Worm (Caenorhabditis elegans) whole organism, young adult: Measurements from ENCODE around the gene col-42.
A peak's percentile ranks its signal among the peaks of the same experiment; 100 is the strongest.

Experiments used
- B0261.1 ChIP-seq: sonication (generic microtip); optimal IDR thresholded peaks from 2 replicates; lab custom pipeline; 2016; ENCODE audit warnings: mild to moderate bottlenecking, missing genetic modification characterization, moderate library complexity, missing compliant biosample characterization
- B0336.3 ChIP-seq: fragments of 200-800 bp; sonication (Bioruptor generic); IDR thresholded peaks from 2 replicates; pipeline ENCODE4 v1.3.6; 2022; ENCODE audit warnings: missing genetic modification characterization, missing compliant biosample characterization
- C17E4.6 ChIP-seq: fragments of 200-800 bp; sonication (Bioruptor generic); IDR thresholded peaks from 2 replicates; pipeline ENCODE4 v1.3.6; 2022; ENCODE audit warnings: missing genetic modification reagents, missing genetic modification characterization, missing compliant biosample characterization
- D2030.7 ChIP-seq: fragments of 200-800 bp; sonication (Bioruptor generic); IDR thresholded peaks from 2 replicates; pipeline ENCODE4 v1.3.6; 2022; ENCODE audit warnings: missing genetic modification reagents, missing genetic modification characterization, missing compliant biosample characterization
- F10E7.11 ChIP-seq: sonication (generic microtip); optimal IDR thresholded peaks from 2 replicates; lab custom pipeline; 2017; ENCODE audit warnings: mild to moderate bottlenecking, missing genetic modification characterization, moderate library complexity, missing compliant biosample characterization
- F52B5.7 ChIP-seq: sonication (generic microtip); optimal IDR thresholded peaks from 2 replicates; lab custom pipeline; 2016; ENCODE audit warnings: mild to moderate bottlenecking, missing genetic modification characterization, missing compliant biosample characterization
- F55B11.4 ChIP-seq: sonication (generic microtip); optimal IDR thresholded peaks from 2 replicates; lab custom pipeline; 2016; ENCODE audit warnings: missing compliant biosample characterization, missing genetic modification characterization, borderline replicate concordance; ENCODE audit not compliant: insufficient read depth
- F57C9.4 ChIP-seq: sonication (generic microtip); optimal IDR thresholded peaks from 2 replicates; lab custom pipeline; 2017; ENCODE audit warnings: mild to moderate bottlenecking, missing genetic modification characterization, missing compliant biosample characterization
- Y53F4B.3 ChIP-seq: fragments of 200-800 bp; sonication (Bioruptor generic); IDR thresholded peaks from 2 replicates; pipeline ENCODE4 v1.3.6; 2022; ENCODE audit warnings: missing genetic modification reagents, missing genetic modification characterization, missing compliant biosample characterization
- ama-1 ChIP-seq, 3 experiments: fragments of 150-350 bp in 1 of 3; sonication (generic microtip) in 2 of 3; optimal IDR thresholded peaks; 2 replicates each; lab custom pipeline; 2014 to 2018; ENCODE audit warnings: missing biosample characterization in 2 of 3, missing genetic modification characterization in 2 of 3, missing genetic modification reagents in 2 of 3
- attf-5 ChIP-seq: fragments of 200-800 bp; sonication (Bioruptor generic); optimal IDR thresholded peaks from 2 replicates; lab custom pipeline; 2018; ENCODE audit warnings: mild to moderate bottlenecking, missing genetic modification characterization, missing compliant biosample characterization
- bed-1 ChIP-seq: fragments of 200-800 bp; sonication (Bioruptor generic); IDR thresholded peaks from 2 replicates; pipeline ENCODE4 v1.3.6; 2022; ENCODE audit warnings: missing genetic modification reagents, missing genetic modification characterization, missing compliant biosample characterization
- cebp-2 ChIP-seq: fragments of 200-800 bp; sonication (Bioruptor generic); IDR thresholded peaks from 2 replicates; pipeline ENCODE4 v1.3.6; 2022; ENCODE audit warnings: missing genetic modification characterization, missing compliant biosample characterization
- die-1 ChIP-seq: sonication (generic microtip); optimal IDR thresholded peaks from 2 replicates; lab custom pipeline; 2016; ENCODE audit warnings: missing genotype, mild to moderate bottlenecking, missing genetic modification characterization, missing compliant biosample characterization
- dox-1 ChIP-seq: fragments of 200-800 bp; sonication (Bioruptor generic); IDR thresholded peaks from 2 replicates; pipeline ENCODE4 v1.3.6; 2022; ENCODE audit warnings: missing genetic modification reagents, missing genetic modification characterization, missing compliant biosample characterization
- dpff-1 ChIP-seq: sonication (generic microtip); optimal IDR thresholded peaks from 2 replicates; lab custom pipeline; 2017; ENCODE audit warnings: mild to moderate bottlenecking, missing genetic modification characterization, missing compliant biosample characterization
- egrh-3 ChIP-seq: fragments of 200-800 bp; sonication (Bioruptor generic); IDR thresholded peaks from 2 replicates; pipeline ENCODE4 v1.3.6; 2022; ENCODE audit warnings: missing genetic modification reagents, missing genetic modification characterization, missing compliant biosample characterization
- hmg-20 ChIP-seq: fragments of 200-800 bp; sonication (Bioruptor generic); IDR thresholded peaks from 2 replicates; pipeline ENCODE4 v1.3.6; 2022; ENCODE audit warnings: missing genetic modification reagents, missing genetic modification characterization, missing compliant biosample characterization
- let-526 ChIP-seq: fragments of 200-800 bp; sonication (Bioruptor generic); IDR thresholded peaks from 2 replicates; pipeline ENCODE4 v1.3.6; 2022; ENCODE audit warnings: missing genetic modification reagents, missing genetic modification characterization, missing compliant biosample characterization
- lin-35 ChIP-seq, 3 experiments: fragments of 150-350 bp in 2 of 3; sonication (generic microtip) in 1 of 3; optimal IDR thresholded peaks; 2 replicates each; lab custom pipeline; 2014 to 2018; ENCODE audit warnings: missing biosample characterization in 3 of 3, missing genetic modification characterization in 3 of 3, missing genetic modification reagents in 3 of 3
- lir-1 ChIP-seq: fragments of 200-800 bp; sonication (Bioruptor generic); conservative IDR thresholded peaks from 2 replicates; pipeline ENCODE4 v1.3.6; 2022; ENCODE audit warnings: missing genetic modification reagents, missing genetic modification characterization, missing compliant biosample characterization
- lsy-27 ChIP-seq: sonication (generic microtip); optimal IDR thresholded peaks from 2 replicates; lab custom pipeline; 2017; ENCODE audit warnings: missing genetic modification characterization, mild to moderate bottlenecking, missing compliant biosample characterization, antibody characterized with exemption, missing genotype, borderline replicate concordance; ENCODE audit not compliant: insufficient read depth
- mcd-1 ChIP-seq: fragments of 200-800 bp; sonication (Bioruptor generic); IDR thresholded peaks from 2 replicates; pipeline ENCODE4 v1.3.6; 2022; ENCODE audit warnings: missing genetic modification reagents, missing genetic modification characterization, missing compliant biosample characterization
- nfya-1 ChIP-seq: sonication (generic microtip); optimal IDR thresholded peaks from 2 replicates; lab custom pipeline; 2017; ENCODE audit warnings: antibody characterized with exemption, missing compliant biosample characterization, missing genetic modification characterization, borderline replicate concordance; ENCODE audit not compliant: insufficient read depth
- nfyb-1 ChIP-seq: fragments of 200-800 bp; sonication (Bioruptor generic); IDR thresholded peaks from 2 replicates; pipeline ENCODE4 v1.3.6; 2022; ENCODE audit warnings: missing genetic modification reagents, missing genetic modification characterization, missing compliant biosample characterization
- pha-4 ChIP-seq: fragments of 150-350 bp; sonication (generic microtip); optimal IDR thresholded peaks from 2 replicates; lab custom pipeline; 2014; ENCODE audit warnings: missing biosample characterization, missing genetic modification reagents, missing genetic modification characterization
- sea-2 ChIP-seq: fragments of 200-800 bp; sonication (Bioruptor generic); IDR thresholded peaks from 2 replicates; pipeline ENCODE4 v1.3.6; 2022; ENCODE audit warnings: missing genetic modification characterization, missing compliant biosample characterization
- snpc-3.4 ChIP-seq: sonication (generic microtip); optimal IDR thresholded peaks from 2 replicates; lab custom pipeline; 2017; ENCODE audit warnings: missing genetic modification characterization, mild to moderate bottlenecking, missing compliant biosample characterization, antibody characterized with exemption, moderate library complexity, missing genotype, missing genetic modification reagents
- somi-1 ChIP-seq: fragments of 200-800 bp; sonication (Bioruptor generic); optimal IDR thresholded peaks from 2 replicates; lab custom pipeline; 2018; ENCODE audit warnings: mild to moderate bottlenecking, missing genetic modification characterization, missing compliant biosample characterization
- xnd-1 ChIP-seq: sonication (generic microtip); optimal IDR thresholded peaks from 2 replicates; lab custom pipeline; 2016; ENCODE audit warnings: missing genotype, missing genetic modification reagents, missing genetic modification characterization, missing compliant biosample characterization
- zfh-2 ChIP-seq: fragments of 200-800 bp; sonication (Bioruptor generic); conservative IDR thresholded peaks from 2 replicates; pipeline ENCODE4 v1.3.6; 2022; ENCODE audit warnings: missing genetic modification reagents, missing genetic modification characterization, missing compliant biosample characterization
- ztf-22 ChIP-seq: fragments of 200-800 bp; sonication (Bioruptor generic); optimal IDR thresholded peaks from 2 replicates; lab custom pipeline; 2018; ENCODE audit warnings: mild to moderate bottlenecking, missing genetic modification characterization, moderate library complexity, missing compliant biosample characterization
- ztf-25 ChIP-seq: fragments of 200-800 bp; sonication (Bioruptor generic); IDR thresholded peaks from 2 replicates; pipeline ENCODE4 v1.3.6; 2022; ENCODE audit warnings: missing genetic modification reagents, missing genetic modification characterization, missing compliant biosample characterization
- ztf-26 ChIP-seq: sonication (generic microtip); optimal IDR thresholded peaks from 2 replicates; lab custom pipeline; 2017; ENCODE audit warnings: missing genetic modification characterization, missing compliant biosample characterization

Gene col-42

DNA sequence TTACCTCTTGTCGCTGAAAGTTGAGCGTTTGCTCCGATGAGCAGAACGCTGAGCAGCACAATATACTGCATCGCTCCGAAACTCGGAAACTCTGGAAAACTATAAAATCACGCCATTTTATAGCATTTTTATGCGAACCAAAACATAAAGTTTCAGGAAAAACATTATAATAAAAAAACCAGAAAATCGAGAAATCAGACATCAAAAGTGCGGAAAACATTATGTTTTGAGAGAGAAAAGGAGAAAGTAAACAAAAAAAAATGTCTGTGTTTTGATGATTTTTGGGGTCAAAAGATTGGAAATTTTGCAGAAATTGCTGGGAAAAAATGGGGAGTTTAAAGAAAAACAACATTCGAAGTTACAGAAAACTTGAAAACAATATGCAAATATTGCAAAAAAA is 25.7 kb downstream of the col-42 start, which contains the start of gene Y69H2.3:
Gene Y69H2.3, minus strand, starts transcription at position 101 of the 400 bp plus-strand sequence.
- TF ChIP-seq ztf-22 (no peak), pha-4 (no peak), ama-1 (optimal IDR thresholded peaks at IDR 0.05; lab: Kevin White, UChicago) (no peak), ama-1 (GFP tag; optimal IDR thresholded peaks at IDR 0.05; lab: Kevin White, UChicago) (no peak), D2030.7 (no peak), ztf-26 (tag; lab: Kevin White, UChicago) (no peak), sea-2 (GFP tag; lab: Robert Waterston, UW) (no peak), F10E7.11 (tag; lab: Kevin White, UChicago) (no peak), xnd-1 (tag; lab: Kevin White, UChicago) (no peak), let-526 (GFP tag; lab: Robert Waterston, UW) (no peak), B0336.3 (GFP tag; lab: Robert Waterston, UW) (no peak), lir-1 (GFP tag; lab: Robert Waterston, UW) (no peak), F55B11.4 (tag; lab: Kevin White, UChicago) (no peak), nfya-1 (tag; lab: Kevin White, UChicago) (no peak), B0261.1 (tag; lab: Kevin White, UChicago) (no peak), mcd-1 (no peak), dox-1 (GFP tag; lab: Robert Waterston, UW) (no peak), lin-35 (GFP tag; optimal IDR thresholded peaks at IDR 0.05; lab: Kevin White, UChicago) (no peak), nfyb-1 (GFP tag; lab: Robert Waterston, UW) (no peak), attf-5 (no peak), bed-1 (no peak)
- TF ChIP-seq, all 124 proteins: peak for 0

DNA sequence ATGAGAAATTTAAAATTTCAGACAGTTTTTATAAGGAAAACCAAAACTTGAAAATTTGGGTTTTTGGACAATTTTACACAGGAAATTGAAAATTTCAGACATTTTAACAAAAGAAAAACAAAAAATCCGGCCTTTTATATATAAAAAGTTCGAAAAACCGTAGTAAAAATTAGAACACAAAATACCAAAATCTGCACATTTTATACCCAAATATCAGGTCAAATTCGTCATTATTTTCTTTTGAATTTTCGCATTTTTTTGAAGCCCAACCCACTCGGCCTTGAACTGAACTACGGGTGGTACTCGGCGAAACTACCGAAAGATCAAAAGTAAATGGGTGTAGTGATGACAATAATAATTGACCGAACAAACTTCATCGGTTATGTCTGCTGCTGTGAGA is 28.9 kb downstream of the col-42 start:
- TF ChIP-seq B0336.3 (GFP tag; lab: Robert Waterston, UW) = no peak
- TF ChIP-seq, all 124 proteins: peak for 0

DNA sequence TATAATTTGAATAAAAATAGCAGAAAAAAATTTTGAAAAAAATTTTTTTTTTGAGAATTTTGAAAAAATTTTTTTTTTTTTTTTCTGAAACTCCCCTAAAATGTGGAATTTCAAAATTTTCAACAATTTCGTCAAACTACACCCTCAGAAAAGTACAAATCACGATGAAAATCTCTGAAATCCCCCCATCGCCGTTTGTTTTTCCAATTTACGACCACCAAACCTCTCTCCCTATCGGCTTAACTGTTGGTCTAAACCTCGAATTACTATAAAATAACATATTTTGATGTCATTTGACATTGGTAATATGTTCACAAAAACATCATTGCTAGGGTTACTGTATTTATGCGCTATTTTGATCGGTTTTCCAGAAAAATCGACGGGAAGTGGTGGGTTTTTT is 31.7 kb downstream of the col-42 start, which contains the start of gene Y69H2.10:
Gene Y69H2.10, plus strand, starts transcription at position 301 of the 400 bp plus-strand sequence.
- no peak for TF ChIP-seq cebp-2 (GFP tag; lab: Robert Waterston, UW)
- no peak for TF ChIP-seq somi-1 (GFP tag; lab: Kevin White, UChicago)
- no peak for TF ChIP-seq ama-1 (optimal IDR thresholded peaks at IDR 0.05; lab: Kevin White, UChicago)
- TF ChIP-seq ama-1 (GFP tag; optimal IDR thresholded peaks at IDR 0.05; lab: Kevin White, UChicago) = no peak
- TF ChIP-seq F57C9.4 (tag; lab: Kevin White, UChicago) = no peak

DNA sequence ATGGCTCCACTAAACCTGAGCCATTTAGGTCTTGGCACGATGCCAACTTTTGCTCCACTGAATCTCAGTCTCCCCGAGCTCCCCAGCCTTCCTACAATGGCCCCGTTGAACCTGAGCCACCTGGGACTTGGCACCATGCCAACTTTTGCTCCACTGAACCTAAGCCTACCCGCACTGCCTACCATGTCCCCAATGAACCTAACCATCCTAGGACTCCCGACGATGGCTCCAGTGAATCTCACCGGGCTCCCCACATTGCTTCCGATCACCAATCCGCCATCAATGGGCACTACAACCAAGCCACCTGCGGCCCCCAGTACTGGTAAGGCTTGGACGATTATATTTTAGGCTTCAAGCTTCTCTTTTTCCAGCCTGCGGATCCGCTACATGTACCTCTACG is 33.5 kb downstream of the col-42 start:
- TF ChIP-seq egrh-3 (GFP tag; lab: Robert Waterston, UW) (no peak), pha-4 (no peak), F57C9.4 (tag; lab: Kevin White, UChicago) (no peak), dox-1 (GFP tag; lab: Robert Waterston, UW) (no peak), zfh-2 (GFP tag; lab: Robert Waterston, UW) (peak; percentile 58), snpc-3.4 (no peak), F52B5.7 (tag; lab: Kevin White, UChicago) (no peak)

DNA sequence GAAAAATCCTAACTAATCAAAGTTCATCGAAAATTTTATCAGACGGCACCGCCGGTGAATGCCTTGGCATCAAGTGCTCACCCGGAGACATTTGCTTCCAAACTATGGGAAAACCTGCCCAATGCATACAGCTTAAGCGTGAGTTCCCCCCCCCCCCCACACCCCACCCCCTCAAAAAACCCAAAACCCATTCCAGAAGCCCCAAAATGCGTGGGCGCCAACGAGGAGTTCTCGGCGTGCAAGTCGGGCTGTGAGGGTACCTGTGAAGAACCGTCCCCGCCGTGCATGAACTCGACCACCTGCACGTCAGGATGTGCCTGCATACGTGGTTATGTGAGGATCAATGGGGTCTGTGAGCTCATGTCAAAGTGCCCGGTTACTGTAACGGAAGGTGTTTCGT is 36.1 kb downstream of the col-42 start:
- TF ChIP-seq ztf-25 (GFP tag; lab: Robert Waterston, UW) = no peak
- no peak for TF ChIP-seq hmg-20 (GFP tag; lab: Robert Waterston, UW)
- TF ChIP-seq zfh-2 (GFP tag; lab: Robert Waterston, UW) = peak; percentile 76
- no peak for TF ChIP-seq C17E4.6 (GFP tag; lab: Robert Waterston, UW)
- TF ChIP-seq F52B5.7 (tag; lab: Kevin White, UChicago) = peak; percentile 10
- no peak for TF ChIP-seq lsy-27 (tag; lab: Kevin White, UChicago)
- TF ChIP-seq dpff-1 (tag; lab: Kevin White, UChicago) = no peak
- no peak for TF ChIP-seq Y53F4B.3 (GFP tag; lab: Robert Waterston, UW)
- no peak for TF ChIP-seq die-1
